Fruit fly (Drosophila melanogaster): ENCODE measurements around the gene Atg17.

DNA sequence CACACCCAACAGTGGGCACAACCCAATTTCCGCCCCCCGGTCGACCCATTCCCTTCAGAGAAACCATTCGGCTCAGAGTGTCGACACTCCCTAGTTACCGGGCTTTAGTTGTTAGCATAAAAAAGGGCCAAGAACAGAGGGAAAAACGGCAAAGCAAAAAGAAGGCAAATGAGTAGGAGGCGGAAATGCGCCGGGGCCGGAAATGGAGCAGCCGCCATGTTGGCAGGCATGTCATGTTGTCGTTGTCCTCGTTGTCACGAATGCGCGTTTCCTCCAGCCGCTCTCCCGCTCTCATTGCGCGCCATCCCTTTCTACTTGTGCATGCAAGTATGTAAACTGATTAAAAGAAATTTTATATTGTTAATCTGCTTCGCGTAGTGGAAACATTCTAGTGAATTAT, 26.9 kb downstream of the Atg17 start:
- no peak for TF ChIP-seq CG8478 (optimal IDR thresholded peaks at IDR 0.05)
- TF ChIP-seq psq (optimal IDR thresholded peaks at IDR 0.05) = no peak

All from whole organism.